Fruit fly (Drosophila melanogaster): ENCODE results near the gene CG32262.

The CG32262 gene

dm6 chr3L:3809943-3810342 is at the start of gene CG32262 (continued):
- no peak for TF ChIP-seq cato (GFP tag; optimal IDR thresholded peaks at IDR 0.05; ENCODE audit: borderline replicate concordance)
- no peak for TF ChIP-seq C15 (GFP tag; IDR thresholded peaks at IDR 0.05)
- TF ChIP-seq CG8478 (optimal IDR thresholded peaks at IDR 0.05), result no peak
- TF ChIP-seq CG7357 (GFP tag; IDR thresholded peaks at IDR 0.05), result no peak
- TF ChIP-seq CG13287 (GFP tag; IDR thresholded peaks at IDR 0.05; ENCODE audit: partially characterized antibody), result peak; percentile 80
- TF ChIP-seq schlank (tag; optimal IDR thresholded peaks at IDR 0.05), result no peak
- no peak for TF ChIP-seq Jarid2 (GFP tag; optimal IDR thresholded peaks at IDR 0.05)
- TF ChIP-seq CG4854 (GFP tag; optimal IDR thresholded peaks at IDR 0.05), result no peak
- no peak for TF ChIP-seq ro (GFP tag; IDR thresholded peaks at IDR 0.05)
- TF ChIP-seq gro (GFP tag; optimal IDR thresholded peaks at IDR 0.05), result no peak
- no peak for TF ChIP-seq tx (GFP tag; optimal IDR thresholded peaks at IDR 0.05)
- no peak for TF ChIP-seq CG12659 (GFP tag; optimal IDR thresholded peaks at IDR 0.05)
- no peak for TF ChIP-seq sim (GFP tag; IDR thresholded peaks at IDR 0.05)
- no peak for TF ChIP-seq Ssrp (tag; optimal IDR thresholded peaks at IDR 0.05)
- no peak for TF ChIP-seq Lhr (GFP tag; optimal IDR thresholded peaks at IDR 0.05)
- TF ChIP-seq vnd (GFP tag; IDR thresholded peaks at IDR 0.05; ENCODE audit: partially characterized antibody), result no peak; the same call in 2 of the 3 replicates
- peak; percentile 66; the same call in 2 of the 3 replicates for TF ChIP-seq CG7963 (GFP tag; IDR thresholded peaks at IDR 0.05; ENCODE audit: partially characterized antibody)
- TF ChIP-seq Asciz (GFP tag; optimal IDR thresholded peaks at IDR 0.05), result no peak
- peak; percentile 23 for TF ChIP-seq sug (tag; optimal IDR thresholded peaks at IDR 0.05)
- TF ChIP-seq CG12299 (tag; optimal IDR thresholded peaks at IDR 0.05), result no peak
- peak; percentile 13 for TF ChIP-seq B-H2 (GFP tag; optimal IDR thresholded peaks at IDR 0.05)
- TF ChIP-seq CG6689 (GFP tag; IDR thresholded peaks at IDR 0.05), result no peak
- TF ChIP-seq kay (GFP tag; optimal IDR thresholded peaks at IDR 0.05), result no peak
- TF ChIP-seq Sox102F (GFP tag; optimal IDR thresholded peaks at IDR 0.05), result no peak
- no peak for TF ChIP-seq CG2202 (tag; optimal IDR thresholded peaks at IDR 0.05)
- TF ChIP-seq en (GFP tag; optimal IDR thresholded peaks at IDR 0.05), result no peak
- TF ChIP-seq CG14050 (GFP tag; IDR thresholded peaks at IDR 0.05), result no peak
- no peak for TF ChIP-seq Xbp1 (GFP tag; optimal IDR thresholded peaks at IDR 0.05)
- no peak for TF ChIP-seq shn (GFP tag; optimal IDR thresholded peaks at IDR 0.05)
- TF ChIP-seq CG8765 (GFP tag; IDR thresholded peaks at IDR 0.05), result no peak
- TF ChIP-seq CG10654 (GFP tag; optimal IDR thresholded peaks at IDR 0.05), result no peak
- TF ChIP-seq pan (optimal IDR thresholded peaks at IDR 0.05), result no peak
- TF ChIP-seq pan (GFP tag; optimal IDR thresholded peaks at IDR 0.05 in 1 of 2, IDR thresholded peaks at IDR 0.05 in 1 of 2), result no peak
- no peak for TF ChIP-seq CG9609 (GFP tag; optimal IDR thresholded peaks at IDR 0.05)
- no peak for TF ChIP-seq stc (GFP tag; IDR thresholded peaks at IDR 0.05)
- TF ChIP-seq Doc3 (GFP tag; IDR thresholded peaks at IDR 0.05; ENCODE audit: partially characterized antibody), result peak; percentile 50; the same call in 1 of the 3 replicates
- TF ChIP-seq CG5180 (GFP tag; optimal IDR thresholded peaks at IDR 0.05), result peak; percentile 93
- TF ChIP-seq danr (GFP tag; IDR thresholded peaks at IDR 0.05), result no peak
- no peak for TF ChIP-seq CG18764 (GFP tag; optimal IDR thresholded peaks at IDR 0.05)
- TF ChIP-seq CG10565 (GFP tag; optimal IDR thresholded peaks at IDR 0.05), result no peak
- no peak for TF ChIP-seq croc (GFP tag; conservative IDR thresholded peaks at IDR 0.05)
- TF ChIP-seq fd3F (GFP tag; optimal IDR thresholded peaks at IDR 0.05), result no peak
- peak; percentile 70 for TF ChIP-seq Dll (GFP tag; IDR thresholded peaks at IDR 0.05; ENCODE audit: partially characterized antibody)
- TF ChIP-seq trem (tag; optimal IDR thresholded peaks at IDR 0.05), result no peak
- TF ChIP-seq aop (GFP tag; IDR thresholded peaks at IDR 0.05), result no peak
- no peak for TF ChIP-seq Adf1 (GFP tag; IDR thresholded peaks at IDR 0.05)
- TF ChIP-seq gcm2 (GFP tag; optimal IDR thresholded peaks at IDR 0.05), result no peak
- no peak for TF ChIP-seq gce (GFP tag; IDR thresholded peaks at IDR 0.05)
- TF ChIP-seq CG17361 (GFP tag; IDR thresholded peaks at IDR 0.05), result no peak
- peak; percentile 17; the same call in 1 of the 2 replicates for TF ChIP-seq CG2129 (GFP tag; IDR thresholded peaks at IDR 0.05; ENCODE audit: partially characterized antibody)
- TF ChIP-seq MESR4 (GFP tag; optimal IDR thresholded peaks at IDR 0.05), result peak; percentile 92
- no peak for TF ChIP-seq CG13624 (GFP tag; optimal IDR thresholded peaks at IDR 0.05)
